Fruit fly (Drosophila melanogaster) whole organism, embryonic: ENCODE results near the gene Pex10.

Experiments used
- Ada2b ChIP-seq: fragments of 200-800 bp; sonication (Bioruptor generic); IDR thresholded peaks from 2 replicates; pipeline ENCODE4 v1.3.6; 2022; ENCODE audit warnings: missing biosample characterization, missing genetic modification characterization
- Asciz ChIP-seq: fragments of 200-800 bp; sonication (Bioruptor generic); optimal IDR thresholded peaks from 2 replicates; lab custom pipeline; 2017; ENCODE audit warnings: missing biosample characterization, mild to moderate bottlenecking, missing genetic modification characterization, missing genetic modification reagents
- C15 ChIP-seq: fragments of 200-800 bp; sonication (Bioruptor generic); IDR thresholded peaks from 3 replicates; pipeline ENCODE4 v1.3.6; 2022; ENCODE audit warnings: missing biosample characterization, missing genetic modification characterization
- CG10321 ChIP-seq: fragments of 200-800 bp; sonication (Bioruptor generic); IDR thresholded peaks from 2 replicates; pipeline ENCODE4 v1.3.6; 2022; ENCODE audit warnings: missing biosample characterization, missing genetic modification characterization
- CG10543 ChIP-seq: fragments of 200-800 bp; sonication (Bioruptor generic); optimal IDR thresholded peaks from 3 replicates; lab custom pipeline; 2017; ENCODE audit warnings: missing biosample characterization, mild to moderate bottlenecking, missing genetic modification characterization, moderate library complexity
- CG11093 ChIP-seq: fragments of 200-800 bp; sonication (Bioruptor generic); IDR thresholded peaks from 3 replicates; pipeline ENCODE4 v1.3.6; 2022; ENCODE audit warnings: missing biosample characterization, missing genetic modification characterization
- CG12219 ChIP-seq: fragments of 200-800 bp; sonication (Bioruptor generic); optimal IDR thresholded peaks from 3 replicates; lab custom pipeline; 2018; ENCODE audit warnings: missing biosample characterization, mild to moderate bottlenecking, missing genetic modification characterization
- CG1233 ChIP-seq: fragments of 200-800 bp; sonication (Bioruptor generic); optimal IDR thresholded peaks from 4 replicates; lab custom pipeline; 2018; ENCODE audit warnings: missing biosample characterization, mild to moderate bottlenecking, missing genetic modification characterization
- CG12942 ChIP-seq: fragments of 200-800 bp; sonication (Bioruptor generic); optimal IDR thresholded peaks from 3 replicates; lab custom pipeline; 2016; ENCODE audit warnings: missing biosample characterization, missing genetic modification characterization
- CG13775 ChIP-seq: fragments of 200-800 bp; sonication (Bioruptor generic); optimal IDR thresholded peaks from 3 replicates; lab custom pipeline; 2017; ENCODE audit warnings: missing biosample characterization, mild to moderate bottlenecking, missing genetic modification characterization
- CG14014 ChIP-seq: fragments of 200-800 bp; sonication (Bioruptor generic); IDR thresholded peaks from 2 replicates; pipeline ENCODE4 v1.3.6; 2022; ENCODE audit warnings: missing biosample characterization, missing genetic modification characterization
- CG14441 ChIP-seq: fragments of 200-800 bp; sonication (Bioruptor generic); IDR thresholded peaks from 2 replicates; pipeline ENCODE4 v1.3.6; 2022; ENCODE audit warnings: missing biosample characterization, missing genetic modification characterization
- CG14860 ChIP-seq: fragments of 200-800 bp; sonication (Bioruptor generic); IDR thresholded peaks from 3 replicates; pipeline ENCODE4 v1.3.6; 2022; ENCODE audit warnings: missing biosample characterization, missing genetic modification characterization; ENCODE audit not compliant: partially characterized antibody
- CG15601 ChIP-seq: fragments of 200-800 bp; sonication (Bioruptor generic); optimal IDR thresholded peaks from 3 replicates; lab custom pipeline; 2019; ENCODE audit warnings: missing biosample characterization, mild to moderate bottlenecking, missing genetic modification characterization, moderate library complexity
- CG16779 ChIP-seq: fragments of 200-800 bp; sonication (Bioruptor generic); IDR thresholded peaks from 2 replicates; pipeline ENCODE4 v1.3.6; 2022; ENCODE audit warnings: missing biosample characterization, missing genetic modification characterization
- CG17802 ChIP-seq: fragments of 200-800 bp; sonication (Bioruptor generic); optimal IDR thresholded peaks from 2 replicates; lab custom pipeline; 2018; ENCODE audit warnings: missing biosample characterization, mild to moderate bottlenecking, missing genetic modification characterization, moderate library complexity
- CG2712 ChIP-seq: fragments of 200-800 bp; optimal IDR thresholded peaks from 3 replicates; lab custom pipeline; 2019; ENCODE audit warnings: missing biosample characterization, mild to moderate bottlenecking, missing genetic modification characterization, moderate library complexity
- CG3726 ChIP-seq: fragments of 200-800 bp; sonication (Bioruptor generic); IDR thresholded peaks from 3 replicates; pipeline ENCODE4, ENCODE4 v1.3.6; 2022; ENCODE audit warnings: missing biosample characterization, missing genetic modification characterization
- CG7556 ChIP-seq: fragments of 200-800 bp; sonication (Bioruptor generic); optimal IDR thresholded peaks from 2 replicates; lab custom pipeline; 2017; ENCODE audit warnings: missing biosample characterization, mild to moderate bottlenecking, missing genetic modification characterization
- CG8478 ChIP-seq: fragments of >200 bp; optimal IDR thresholded peaks from 2 replicates; lab custom pipeline; 2018
- CG9215 ChIP-seq: fragments of 200-800 bp; sonication (Bioruptor generic); IDR thresholded peaks from 2 replicates; pipeline ENCODE4 v1.3.6; 2022; ENCODE audit warnings: missing biosample characterization, missing genetic modification characterization
- CG9609 ChIP-seq: fragments of 200-800 bp; sonication (Bioruptor generic); optimal IDR thresholded peaks from 3 replicates; lab custom pipeline; 2016; ENCODE audit warnings: missing biosample characterization, missing genetic modification characterization
- CG9817 ChIP-seq: fragments of 200-800 bp; sonication (Bioruptor generic); optimal IDR thresholded peaks from 2 replicates; lab custom pipeline; 2018; ENCODE audit warnings: missing biosample characterization, mild to moderate bottlenecking, missing genetic modification characterization, moderate library complexity
- D19A ChIP-seq: fragments of 200-800 bp; optimal IDR thresholded peaks from 3 replicates; lab custom pipeline; 2019; ENCODE audit warnings: missing biosample characterization, mild to moderate bottlenecking, missing genetic modification characterization, moderate library complexity
- Dll ChIP-seq: fragments of 200-800 bp; sonication (Bioruptor generic); IDR thresholded peaks from 4 replicates; pipeline ENCODE4 v1.3.6; 2022; ENCODE audit warnings: missing biosample characterization, missing genetic modification characterization; ENCODE audit not compliant: partially characterized antibody
- Doc3 ChIP-seq: fragments of 200-800 bp; sonication (Bioruptor generic); IDR thresholded peaks from 3 replicates; pipeline ENCODE4 v1.3.6; 2022; ENCODE audit warnings: missing biosample characterization, missing genetic modification characterization; ENCODE audit not compliant: partially characterized antibody
- Hr39 ChIP-seq: fragments of >200 bp; optimal IDR thresholded peaks from 2 replicates; lab custom pipeline; 2017
- Mad ChIP-seq: fragments of 200-800 bp; sonication (Bioruptor generic); optimal IDR thresholded peaks from 2 replicates; lab custom pipeline; 2016; ENCODE audit warnings: missing biosample characterization, missing genetic modification characterization
- PHDP ChIP-seq: fragments of 200-800 bp; sonication (Bioruptor generic); optimal IDR thresholded peaks from 3 replicates; lab custom pipeline; 2018; ENCODE audit warnings: missing biosample characterization, mild to moderate bottlenecking, missing genetic modification characterization, moderate library complexity
- Ptx1 ChIP-seq: fragments of 200-800 bp; sonication (Bioruptor generic); IDR thresholded peaks from 2 replicates; pipeline ENCODE4 v1.3.6; 2022; ENCODE audit warnings: missing biosample characterization, missing genetic modification characterization
- Ravus ChIP-seq: fragments of 200-800 bp; sonication (Bioruptor generic); IDR thresholded peaks from 2 replicates; pipeline ENCODE4 v1.3.6; 2022; ENCODE audit warnings: missing biosample characterization, missing genetic modification characterization
- Sry-δ ChIP-seq: fragments of 200-800 bp; sonication (Bioruptor generic); optimal IDR thresholded peaks from 2 replicates; lab custom pipeline; 2016; ENCODE audit warnings: missing biosample characterization, missing genetic modification characterization
- TFAM ChIP-seq: fragments of 200-800 bp; sonication (Bioruptor generic); optimal IDR thresholded peaks from 2 replicates; lab custom pipeline; 2017; ENCODE audit warnings: missing biosample characterization, missing genetic modification characterization, inconsistent platforms
- ab ChIP-seq: fragments of 200-800 bp; sonication (Bioruptor generic); optimal IDR thresholded peaks from 2 replicates; lab custom pipeline; 2016; ENCODE audit warnings: missing biosample characterization, missing genetic modification characterization
- amos ChIP-seq: fragments of 200-800 bp; sonication (Bioruptor generic); IDR thresholded peaks from 2 replicates; pipeline ENCODE4 v1.3.6; 2022; ENCODE audit warnings: missing biosample characterization, missing genetic modification characterization; ENCODE audit not compliant: partially characterized antibody
- btn ChIP-seq: fragments of 200-800 bp; sonication (Bioruptor generic); optimal IDR thresholded peaks from 2 replicates; lab custom pipeline; 2016; ENCODE audit warnings: missing biosample characterization, missing genetic modification characterization
- ci ChIP-seq: fragments of 200-800 bp; sonication (Bioruptor generic); IDR thresholded peaks from 3 replicates; pipeline ENCODE4 v1.3.6; 2022; ENCODE audit warnings: missing biosample characterization, missing genetic modification characterization
- da ChIP-seq: fragments of 200-800 bp; sonication (Bioruptor generic); optimal IDR thresholded peaks from 2 replicates; lab custom pipeline; 2016; ENCODE audit warnings: missing biosample characterization, missing genetic modification characterization
- gsb ChIP-seq: fragments of 200-800 bp; sonication (Bioruptor generic); IDR thresholded peaks from 2 replicates; pipeline ENCODE4 v1.3.6; 2022; ENCODE audit warnings: missing biosample characterization, missing genetic modification characterization
- hb ChIP-seq: fragments of 200-800 bp; sonication (Bioruptor generic); IDR thresholded peaks from 3 replicates; pipeline ENCODE4 v1.3.6; 2022; ENCODE audit warnings: missing biosample characterization, missing genetic modification characterization; ENCODE audit not compliant: partially characterized antibody
- lola ChIP-seq, 3 experiments: fragments of >200 bp in 2 of 3; fragments of 200-800 bp in 1 of 3; sonication (Bioruptor generic) in 1 of 3; optimal IDR thresholded peaks; 2 replicates each; lab custom pipeline; 2017 to 2019; ENCODE audit warnings: missing biosample characterization in 3 of 3, missing genetic modification characterization in 3 of 3, mild to moderate bottlenecking in 1 of 3, moderate library complexity in 1 of 3
- maf-S ChIP-seq: fragments of 200-800 bp; sonication (Bioruptor generic); optimal IDR thresholded peaks from 2 replicates; lab custom pipeline; 2016; ENCODE audit warnings: missing biosample characterization, missing genetic modification characterization
- mam ChIP-seq: fragments of 200-800 bp; sonication (Bioruptor generic); optimal IDR thresholded peaks from 3 replicates; lab custom pipeline; 2016; ENCODE audit warnings: missing biosample characterization, missing genetic modification characterization
- nmo ChIP-seq: fragments of 200-800 bp; sonication (Bioruptor generic); optimal IDR thresholded peaks from 2 replicates; lab custom pipeline; 2018; ENCODE audit warnings: missing biosample characterization, mild to moderate bottlenecking, missing genetic modification characterization, moderate library complexity
- phol ChIP-seq: fragments of 200-800 bp; sonication (Bioruptor generic); optimal IDR thresholded peaks from 3 replicates; lab custom pipeline; 2018; ENCODE audit warnings: missing biosample characterization, mild to moderate bottlenecking, missing genetic modification characterization, moderate library complexity
- sd ChIP-seq: fragments of 200-800 bp; sonication (Bioruptor generic); optimal IDR thresholded peaks from 3 replicates; lab custom pipeline; 2018; ENCODE audit warnings: missing biosample characterization, mild to moderate bottlenecking, missing genetic modification characterization, moderate library complexity
- ttk ChIP-seq: fragments of 200-800 bp; sonication (Bioruptor generic); IDR thresholded peaks from 2 replicates; pipeline ENCODE4 v2.1.2; 2022; ENCODE audit warnings: missing biosample characterization, missing genetic modification characterization
- wor ChIP-seq: fragments of 200-800 bp; sonication (Bioruptor generic); IDR thresholded peaks from 2 replicates; pipeline ENCODE4 v1.3.6; 2022; ENCODE audit warnings: missing biosample characterization, missing genetic modification characterization
- z ChIP-seq: fragments of 200-800 bp; sonication (Bioruptor generic); IDR thresholded peaks from 3 replicates; pipeline ENCODE4 v1.3.6; 2022; ENCODE audit warnings: missing biosample characterization, missing genetic modification characterization
- zf30C ChIP-seq: fragments of 200-800 bp; sonication (Bioruptor generic); optimal IDR thresholded peaks from 3 replicates; lab custom pipeline; 2018; ENCODE audit warnings: missing biosample characterization, mild to moderate bottlenecking, missing genetic modification characterization

Pex10 gene

dm6 chr3L:1517274-1518047 is 40.6 kb upstream of the Pex10 start (continued):
- TF ChIP-seq ci (GFP tag; lab: Robert Waterston, UW) (peak; percentile 62; the same call in 2 of the 3 replicates), hb (GFP tag; lab: Robert Waterston, UW) (peak; percentile 70), CG1233 (GFP tag; lab: Kevin White, UChicago) (peak; percentile 24), btn (GFP tag; lab: Kevin White, UChicago) (peak; percentile 72), sd (no peak), CG13775 (GFP tag; lab: Kevin White, UChicago) (peak; percentile 54), Ada2b (peak; percentile 55), CG17802 (tag; lab: Kevin White, UChicago) (peak; percentile 10), phol (tag; lab: Kevin White, UChicago) (peak; percentile 66), CG14014 (GFP tag; lab: Robert Waterston, UW) (peak; percentile 57; the same call in 1 of the 2 replicates), TFAM (GFP tag; lab: Kevin White, UChicago) (no peak), CG9609 (GFP tag; lab: Kevin White, UChicago) (peak; percentile 62), nmo (GFP tag; lab: Kevin White, UChicago) (peak; percentile 51), Ravus (GFP tag; lab: Robert Waterston, UW) (no peak), da (GFP tag; lab: Kevin White, UChicago) (no peak), CG8478 (no peak), Ptx1 (GFP tag; lab: Robert Waterston, UW) (no peak), zf30C (GFP tag; lab: Kevin White, UChicago) (no peak), CG16779 (no peak), CG9215 (GFP tag; lab: Robert Waterston, UW) (peak; percentile 25; the same call in 1 of the 2 replicates), Mad (peak; percentile 77), CG12942 (GFP tag; lab: Kevin White, UChicago) (peak; percentile 71), CG10321 (GFP tag; lab: Robert Waterston, UW) (0 out of 2 replicates have a peak, but pooled peaks have one; percentile 5), Doc3 (peak; percentile 70), maf-S (peak; percentile 55), CG7556 (GFP tag; lab: Kevin White, UChicago) (peak; percentile 21), D19A (tag; lab: Kevin White, UChicago) (no peak), amos (GFP tag; lab: Robert Waterston, UW) (peak; percentile 83), z (no peak), CG2712 (tag; lab: Kevin White, UChicago) (peak; percentile 31), C15 (GFP tag; lab: Robert Waterston, UW) (no peak), CG14441 (GFP tag; lab: Robert Waterston, UW) (peak; percentile 54; the same call in 1 of the 2 replicates), mam (GFP tag; lab: Kevin White, UChicago) (peak; percentile 81), CG3726 (GFP tag; lab: Robert Waterston, UW) (no peak), Asciz (no peak), gsb (no peak), CG12219 (no peak), Sry-δ (GFP tag; lab: Kevin White, UChicago) (peak; percentile 96), CG14860 (GFP tag; lab: Robert Waterston, UW) (peak; percentile 62; the same call in 2 of the 3 replicates), ab (peak; percentile 5), PHDP (tag; lab: Kevin White, UChicago) (no peak), Hr39 (lab: Kevin White, UChicago) (no peak), ttk (GFP tag; lab: Robert Waterston, UW) (no peak), Dll (peak; percentile 81), lola (GFP tag; optimal IDR thresholded peaks at IDR 0.05; lab: Kevin White, UChicago) (peak in 1 of 3 experiments; percentile 13), CG9817 (tag; lab: Kevin White, UChicago) (no peak), wor (GFP tag; lab: Robert Waterston, UW) (0 out of 2 replicates have a peak, but pooled peaks have one; percentile 35), CG10543 (GFP tag; lab: Kevin White, UChicago) (peak; percentile 22), CG11093 (GFP tag; lab: Robert Waterston, UW) (no peak), CG15601 (no peak)
